Worm (Caenorhabditis elegans) whole organism, late embryonic: ENCODE data around the gene Y57A10A.13.
A peak's percentile ranks its signal among the peaks of the same experiment; 100 is the strongest.

Experiments
- ceh-34 ChIP-seq: sonication (generic microtip); optimal IDR thresholded peaks from 2 replicates; lab custom pipeline; 2016; ENCODE audit warnings: mild to moderate bottlenecking, missing genetic modification characterization, missing compliant biosample characterization
- nfya-1 ChIP-seq: sonication (generic microtip); optimal IDR thresholded peaks from 2 replicates; lab custom pipeline; 2017; ENCODE audit warnings: missing genetic modification characterization, mild to moderate bottlenecking, missing compliant biosample characterization, antibody characterized with exemption, moderate library complexity
- unc-86 ChIP-seq: sonication (generic microtip); optimal IDR thresholded peaks from 2 replicates; lab custom pipeline; 2016; ENCODE audit warnings: missing genetic modification characterization, missing compliant biosample characterization

Gene Y57A10A.13

DNA sequence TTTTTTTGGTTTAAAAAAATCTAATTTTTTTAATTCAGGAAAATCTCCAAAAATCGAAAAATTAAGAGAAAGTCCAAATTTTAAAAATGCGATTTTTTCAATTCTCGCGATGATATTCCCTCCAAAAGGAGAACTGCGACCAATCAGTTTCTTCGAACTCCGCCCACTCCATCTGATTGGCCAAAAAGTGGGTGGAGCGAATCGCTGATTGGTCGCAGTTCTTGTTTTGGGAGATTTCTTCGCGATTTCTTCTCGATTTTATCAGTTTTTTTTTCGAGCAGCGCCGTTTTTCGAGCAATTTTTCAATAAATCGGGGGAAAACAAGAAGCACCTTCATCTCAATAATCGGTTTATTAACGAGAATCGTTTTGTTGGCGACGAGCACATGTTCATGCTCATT, 54.3 kb downstream of the Y57A10A.13 start:
- TF ChIP-seq nfya-1 = peak; percentile 91
- TF ChIP-seq ceh-34 (tag; lab: Kevin White, UChicago) = no peak
- TF ChIP-seq unc-86 (tag; lab: Kevin White, UChicago) = no peak
- TF ChIP-seq, all 69 proteins: peak for 1
